Worm (Caenorhabditis elegans) whole organism, midembryonic: ENCODE data around the gene daf-11.

Experiments used
- T22C8.4 ChIP-seq: fragments of 200-800 bp; sonication (Bioruptor generic); IDR thresholded peaks from 2 replicates; pipeline ENCODE4 v1.3.6; 2022; ENCODE audit warnings: missing genetic modification characterization, missing compliant biosample characterization
- cog-1 ChIP-seq: sonication (generic microtip); optimal IDR thresholded peaks from 2 replicates; lab custom pipeline; 2016; ENCODE audit warnings: missing genetic modification characterization, missing compliant biosample characterization
- flt-1 ChIP-seq: fragments of 200-800 bp; sonication (Bioruptor generic); IDR thresholded peaks from 2 replicates; pipeline ENCODE4 v1.3.6; 2022; ENCODE audit warnings: missing genetic modification characterization, missing compliant biosample characterization
- klf-2 ChIP-seq: fragments of 200-800 bp; sonication (Bioruptor generic); conservative IDR thresholded peaks from 2 replicates; pipeline ENCODE4 v1.3.6; 2022; ENCODE audit warnings: missing genetic modification reagents, missing genetic modification characterization, missing compliant biosample characterization
- med-1 ChIP-seq: sonication (generic microtip); optimal IDR thresholded peaks from 2 replicates; lab custom pipeline; 2017; ENCODE audit warnings: missing genetic modification characterization, mild to moderate bottlenecking, missing compliant biosample characterization, antibody characterized with exemption, missing genetic modification reagents; ENCODE audit not compliant: insufficient read depth
- ref-1 ChIP-seq: fragments of 200-800 bp; sonication (Bioruptor generic); conservative IDR thresholded peaks from 2 replicates; pipeline ENCODE4 v1.3.6; 2022; ENCODE audit warnings: missing genetic modification reagents, missing genetic modification characterization, missing compliant biosample characterization
- tab-1 ChIP-seq: fragments of 200-800 bp; sonication (Bioruptor generic); IDR thresholded peaks from 2 replicates; pipeline ENCODE4 v1.3.6; 2022; ENCODE audit warnings: missing genetic modification characterization, missing compliant biosample characterization
- ztf-23 ChIP-seq: fragments of 200-800 bp; sonication (Bioruptor generic); IDR thresholded peaks from 2 replicates; pipeline ENCODE4 v1.3.6; 2022; ENCODE audit warnings: missing genetic modification reagents, missing genetic modification characterization, missing compliant biosample characterization
- ztf-29 ChIP-seq: fragments of 200-800 bp; sonication (Bioruptor generic); IDR thresholded peaks from 2 replicates; pipeline ENCODE4 v1.3.6; 2022; ENCODE audit warnings: missing genetic modification reagents, missing genetic modification characterization, missing compliant biosample characterization

The daf-11 gene

ce11 chrV:11758635-11759034 lies 32.8 kb upstream of the daf-11 start, which contains the start of gene T04F3.3:
Gene T04F3.3 (plus strand): TSS chrV:11758935.
- no peak for TF ChIP-seq klf-2
- no peak for TF ChIP-seq tab-1
- no peak for TF ChIP-seq T22C8.4
- no peak for TF ChIP-seq ztf-23
- no peak for TF ChIP-seq flt-1 (GFP tag; lab: Robert Waterston, UW)
- TF ChIP-seq ztf-29 (GFP tag; lab: Robert Waterston, UW): no peak
- TF ChIP-seq med-1 (GFP tag; lab: Kevin White, UChicago): no peak
- no peak for TF ChIP-seq ref-1
- TF ChIP-seq cog-1: no peak

ce11 chrV:11757358-11757757 lies 31.5 kb upstream of the daf-11 start, which contains the start of gene smoc-1:
Gene smoc-1 (plus strand): TSS chrV:11757658.
- TF ChIP-seq cog-1: no peak
- no peak for TF ChIP-seq flt-1 (GFP tag; lab: Robert Waterston, UW)
- TF ChIP-seq ztf-29 (GFP tag; lab: Robert Waterston, UW): no peak
- no peak for TF ChIP-seq klf-2
- no peak for TF ChIP-seq ref-1
- TF ChIP-seq med-1 (GFP tag; lab: Kevin White, UChicago): no peak
- no peak for TF ChIP-seq T22C8.4
- TF ChIP-seq ztf-23: no peak
- no peak for TF ChIP-seq tab-1

- no peak for TF ChIP-seq klf-2
- no peak for TF ChIP-seq flt-1 (GFP tag; lab: Robert Waterston, UW)
- no peak for TF ChIP-seq T22C8.4
- no peak for TF ChIP-seq ref-1
- no peak for TF ChIP-seq cog-1
- no peak for TF ChIP-seq ztf-29 (GFP tag; lab: Robert Waterston, UW)
- no peak for TF ChIP-seq ztf-23
- TF ChIP-seq med-1 (GFP tag; lab: Kevin White, UChicago): no peak
- no peak for TF ChIP-seq tab-1
Measured at ce11 chrV:11755848-11756247, 30.0 kb upstream of the daf-11 start.

DNA sequence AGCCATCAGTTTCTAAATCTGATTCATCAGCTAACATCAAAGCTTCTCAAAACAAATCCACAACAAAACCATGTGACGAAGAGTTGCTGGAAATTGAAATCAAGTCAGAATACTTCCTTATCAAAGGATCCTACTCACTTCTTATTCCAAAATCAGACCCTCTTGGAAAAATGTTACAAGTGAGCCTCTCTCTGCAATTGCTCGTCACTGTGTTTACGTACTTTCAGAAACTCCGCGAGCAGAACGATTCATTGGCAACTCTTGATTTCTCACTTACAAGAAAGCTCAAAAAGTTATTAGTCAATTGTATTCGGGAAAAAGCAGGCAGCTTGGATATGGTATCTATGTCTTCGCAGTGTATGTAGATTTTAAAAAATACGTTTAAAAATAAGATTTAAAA lies 25.6 kb upstream of the daf-11 start:
- TF ChIP-seq cog-1 (no peak), T22C8.4 (no peak), klf-2 (no peak), tab-1 (no peak), flt-1 (GFP tag; lab: Robert Waterston, UW) (no peak), ztf-23 (no peak), ztf-29 (GFP tag; lab: Robert Waterston, UW) (no peak), ref-1 (no peak), med-1 (GFP tag; lab: Kevin White, UChicago) (no peak)

- TF ChIP-seq tab-1 (no peak), ztf-23 (no peak), cog-1 (no peak), klf-2 (no peak), ztf-29 (GFP tag; lab: Robert Waterston, UW) (no peak), flt-1 (GFP tag; lab: Robert Waterston, UW) (no peak), T22C8.4 (no peak), med-1 (GFP tag; lab: Kevin White, UChicago) (no peak), ref-1 (no peak)
Measured at ce11 chrV:11741078-11741477, 15.2 kb upstream of the daf-11 start.

ce11 chrV:11739820-11740219 lies 13.9 kb upstream of the daf-11 start, which contains the start of gene T04F3.1:
Gene T04F3.1 (plus strand): TSS chrV:11740065.
- TF ChIP-seq ztf-23: no peak
- TF ChIP-seq med-1 (GFP tag; lab: Kevin White, UChicago): no peak
- TF ChIP-seq cog-1: no peak
- no peak for TF ChIP-seq ref-1
- TF ChIP-seq klf-2: no peak
- no peak for TF ChIP-seq ztf-29 (GFP tag; lab: Robert Waterston, UW)
- no peak for TF ChIP-seq flt-1 (GFP tag; lab: Robert Waterston, UW)
- no peak for TF ChIP-seq T22C8.4
- no peak for TF ChIP-seq tab-1

DNA sequence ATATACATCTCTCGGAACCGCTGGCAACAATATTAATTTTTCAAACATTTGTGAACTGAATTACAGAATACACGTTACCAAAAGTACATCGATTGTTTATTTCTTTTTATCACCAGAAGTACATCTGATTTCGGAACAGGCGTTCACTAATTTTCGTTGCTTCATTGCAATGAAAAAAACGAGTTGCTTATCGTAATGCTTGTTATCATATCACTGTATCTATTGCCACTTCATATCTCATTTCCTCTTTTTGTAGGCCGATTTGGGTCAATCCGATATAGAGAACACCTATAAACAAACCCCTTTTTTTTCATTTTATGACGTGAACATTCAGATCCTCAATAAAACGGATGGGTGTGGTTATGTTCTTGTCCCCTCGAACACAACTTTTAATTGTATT lies 11.5 kb upstream of the daf-11 start:
- TF ChIP-seq tab-1: no peak
- no peak for TF ChIP-seq klf-2
- no peak for TF ChIP-seq cog-1
- TF ChIP-seq flt-1 (GFP tag; lab: Robert Waterston, UW): no peak
- no peak for TF ChIP-seq med-1 (GFP tag; lab: Kevin White, UChicago)
- no peak for TF ChIP-seq ztf-29 (GFP tag; lab: Robert Waterston, UW)
- no peak for TF ChIP-seq ztf-23
- TF ChIP-seq ref-1: no peak
- no peak for TF ChIP-seq T22C8.4

DNA sequence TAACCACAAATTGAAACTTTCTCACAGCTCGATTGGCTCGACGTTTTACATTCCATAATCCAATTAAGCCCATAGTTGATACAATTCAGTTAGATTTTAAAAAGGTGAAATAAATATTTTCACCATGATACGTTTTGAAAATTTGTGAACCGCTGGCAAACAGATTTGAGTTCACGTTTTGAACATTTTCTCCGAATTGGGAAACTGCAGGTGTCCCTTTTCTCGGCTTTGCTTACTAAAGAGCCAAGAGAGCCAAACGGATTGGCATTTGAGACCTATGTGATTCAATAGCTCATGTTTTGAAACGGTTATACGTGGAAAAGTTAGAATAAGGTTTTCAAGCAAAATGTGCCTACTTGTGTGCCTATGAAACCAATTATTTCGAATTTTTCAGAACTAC lies 11.0 kb upstream of the daf-11 start, which contains the start of gene spe-42:
TSS of gene spe-42 (minus strand) at position 101 of the 400 bp plus-strand sequence.
- no peak for TF ChIP-seq tab-1
- no peak for TF ChIP-seq ztf-29 (GFP tag; lab: Robert Waterston, UW)
- TF ChIP-seq cog-1: no peak
- TF ChIP-seq klf-2: no peak
- TF ChIP-seq ref-1: no peak
- TF ChIP-seq med-1 (GFP tag; lab: Kevin White, UChicago): no peak
- no peak for TF ChIP-seq ztf-23

DNA sequence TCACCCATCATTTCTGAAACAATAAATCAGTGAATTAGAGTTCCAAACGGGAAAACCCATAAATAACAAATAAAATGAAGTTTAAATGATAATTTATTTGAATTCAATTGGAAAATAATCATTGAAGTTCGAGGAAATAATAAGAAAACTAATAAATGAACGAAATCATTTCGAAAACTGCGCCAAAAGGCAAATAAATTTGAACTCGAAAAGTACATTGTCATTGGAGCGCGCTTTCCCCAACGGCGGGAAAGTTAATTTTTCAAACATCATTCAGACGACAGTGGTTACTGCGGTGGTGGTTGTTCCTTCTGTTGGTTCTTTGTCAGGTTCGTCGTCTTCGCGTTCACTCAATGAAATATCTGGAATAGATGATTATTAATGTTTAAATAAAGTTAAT lies 7.6 kb upstream of the daf-11 start, which contains the start of gene npp-22:
TSS of gene npp-22 (minus strand) at position 13 of the 400 bp plus-strand sequence.
- TF ChIP-seq ztf-29 (GFP tag; lab: Robert Waterston, UW) (no peak), med-1 (GFP tag; lab: Kevin White, UChicago) (no peak), ref-1 (no peak), klf-2 (no peak), tab-1 (no peak), cog-1 (no peak), ztf-23 (no peak), flt-1 (GFP tag; lab: Robert Waterston, UW) (no peak), T22C8.4 (no peak)

- TF ChIP-seq tab-1: no peak
- TF ChIP-seq T22C8.4: no peak
- TF ChIP-seq klf-2: no peak
- no peak for TF ChIP-seq ztf-23
- TF ChIP-seq ztf-29 (GFP tag; lab: Robert Waterston, UW): no peak
- no peak for TF ChIP-seq ref-1
- no peak for TF ChIP-seq cog-1
Measured at ce11 chrV:11732049-11732448, 6.2 kb upstream of the daf-11 start.

- no peak for TF ChIP-seq ztf-29 (GFP tag; lab: Robert Waterston, UW)
- TF ChIP-seq ztf-23: no peak
- no peak for TF ChIP-seq med-1 (GFP tag; lab: Kevin White, UChicago)
- TF ChIP-seq ref-1: no peak
- TF ChIP-seq cog-1: no peak
- no peak for TF ChIP-seq tab-1
- no peak for TF ChIP-seq flt-1 (GFP tag; lab: Robert Waterston, UW)
- TF ChIP-seq klf-2: no peak
- no peak for TF ChIP-seq T22C8.4
Measured at ce11 chrV:11730060-11730459, 4.2 kb upstream of the daf-11 start, which contains the start of gene rhr-2. Gene rhr-2 (minus strand): TSS chrV:11730160.
